Worm (Caenorhabditis elegans): ENCODE results near the gene adh-1.

- TF ChIP-seq ZK546.5 (tag; optimal IDR thresholded peaks at IDR 0.05) (no peak), ama-1 (optimal IDR thresholded peaks at IDR 0.05) (no peak), nhr-12 (tag; optimal IDR thresholded peaks at IDR 0.05) (no peak), unc-62 (GFP tag; optimal IDR thresholded peaks at IDR 0.05) (no peak), unc-39 (tag; optimal IDR thresholded peaks at IDR 0.05) (no peak), F13H6.1 (tag; optimal IDR thresholded peaks at IDR 0.05) (no peak), fos-1 (tag; optimal IDR thresholded peaks at IDR 0.05) (no peak), lin-13 (GFP tag; optimal IDR thresholded peaks at IDR 0.05) (no peak), nhr-77 (tag; optimal IDR thresholded peaks at IDR 0.05) (no peak)
Observed at ce11 chrV:11854905-11855304, 33.1 kb upstream of the adh-1 start.

All from whole organism, L2 larva.